Worm (Caenorhabditis elegans) whole organism, L1 larva: Measurements from ENCODE around the gene emb-1.

ENCODE experiments used
- alr-1 ChIP-seq: fragments of 200-800 bp; sonication (Bioruptor generic); optimal IDR thresholded peaks from 2 replicates; lab custom pipeline; 2018; ENCODE audit warnings: borderline replicate concordance, mild to moderate bottlenecking, missing genetic modification characterization, missing compliant biosample characterization
- aly-2 ChIP-seq: fragments of 150-350 bp; optimal IDR thresholded peaks from 2 replicates; lab custom pipeline; 2014; ENCODE audit warnings: missing biosample characterization, missing genetic modification characterization
- ceh-63 ChIP-seq: fragments of 200-800 bp; sonication (Bioruptor generic); optimal IDR thresholded peaks from 2 replicates; lab custom pipeline; 2018; ENCODE audit warnings: mild to moderate bottlenecking, missing genetic modification characterization, missing compliant biosample characterization
- dsc-1 ChIP-seq: sonication (generic microtip); optimal IDR thresholded peaks from 2 replicates; lab custom pipeline; 2016; ENCODE audit warnings: mild to moderate bottlenecking, missing genetic modification characterization, missing compliant biosample characterization
- efl-1 ChIP-seq, 4 experiments: fragments of 150-350 bp; optimal IDR thresholded peaks in 3 of 4; peaks in 1 of 4; 1 replicate in 1 of 4; 2 replicates in 3 of 4; lab custom pipeline; 2014; ENCODE audit warnings: missing biosample characterization in 2 of 4, missing genetic modification characterization in 2 of 4, missing genetic modification reagents in 2 of 4
- egl-13 ChIP-seq: sonication (generic microtip); optimal IDR thresholded peaks from 2 replicates; lab custom pipeline; 2016; ENCODE audit warnings: missing genotype, missing genetic modification reagents, missing genetic modification characterization, missing compliant biosample characterization
- egl-27 ChIP-seq, 2 experiments: fragments of 150-350 bp in 1 of 2; sonication (generic microtip); optimal IDR thresholded peaks; 3 replicates each; lab custom pipeline; 2017 to 2018; ENCODE audit warnings: missing biosample characterization in 2 of 2, missing genetic modification characterization in 2 of 2, missing genetic modification reagents in 2 of 2
- elt-2 ChIP-seq: sonication (generic microtip); optimal IDR thresholded peaks from 2 replicates; lab custom pipeline; 2016; ENCODE audit warnings: missing genetic modification characterization, mild to moderate bottlenecking, inconsistent platforms, missing compliant biosample characterization, missing genetic modification reagents
- elt-3 ChIP-seq, 6 experiments: fragments of 150-350 bp in 1 of 6; sonication (generic microtip); optimal IDR thresholded peaks; 2 replicates each; lab custom pipeline; 2017 to 2018; ENCODE audit warnings: missing biosample characterization in 6 of 6, missing genetic modification characterization in 6 of 6, inconsistent platforms in 1 of 6
- fkh-4 ChIP-seq: sonication (generic microtip); optimal IDR thresholded peaks from 2 replicates; lab custom pipeline; 2016; ENCODE audit warnings: missing compliant biosample characterization, missing genetic modification characterization, borderline replicate concordance
- hlh-17 ChIP-seq: fragments of 200-800 bp; sonication (Bioruptor generic); optimal IDR thresholded peaks from 2 replicates; lab custom pipeline; 2018; ENCODE audit warnings: missing genetic modification characterization, mild to moderate bottlenecking, missing compliant biosample characterization, moderate library complexity, borderline replicate concordance
- irx-1 ChIP-seq: sonication (generic microtip); optimal IDR thresholded peaks from 2 replicates; lab custom pipeline; 2016; ENCODE audit warnings: missing genetic modification characterization, missing compliant biosample characterization
- lin-14 ChIP-seq: fragments of 200-800 bp; sonication (Bioruptor generic); optimal IDR thresholded peaks from 2 replicates; lab custom pipeline; 2018; ENCODE audit warnings: mild to moderate bottlenecking, missing genetic modification characterization, moderate library complexity, missing compliant biosample characterization
- lin-39 ChIP-seq: fragments of 150-350 bp; optimal IDR thresholded peaks from 2 replicates; lab custom pipeline; 2014; ENCODE audit warnings: missing biosample characterization, missing genetic modification reagents, missing genetic modification characterization
- lsy-2 ChIP-seq, 2 experiments: fragments of 150-350 bp; optimal IDR thresholded peaks; 2 replicates each; lab custom pipeline; 2014; ENCODE audit warnings: missing biosample characterization in 2 of 2, missing genetic modification characterization in 2 of 2
- mab-9 ChIP-seq: fragments of 200-800 bp; sonication (Bioruptor generic); IDR thresholded peaks from 2 replicates; pipeline ENCODE4 v1.3.6; 2022; ENCODE audit warnings: missing genetic modification reagents, missing genetic modification characterization, missing compliant biosample characterization
- mdl-1 ChIP-seq, 2 experiments: fragments of 150-350 bp; optimal IDR thresholded peaks; 2 replicates each; lab custom pipeline; 2014 to 2017; ENCODE audit warnings: missing biosample characterization in 2 of 2, missing genetic modification characterization in 2 of 2, inconsistent platforms in 1 of 2
- nhr-12 ChIP-seq: sonication (generic microtip); optimal IDR thresholded peaks from 2 replicates; lab custom pipeline; 2017; ENCODE audit warnings: missing biosample characterization, missing genetic modification characterization
- nhr-237 ChIP-seq: fragments of 150-350 bp; optimal IDR thresholded peaks from 2 replicates; lab custom pipeline; 2014; ENCODE audit warnings: missing biosample characterization, missing genetic modification characterization
- nhr-71 ChIP-seq: sonication (generic microtip); optimal IDR thresholded peaks from 2 replicates; lab custom pipeline; 2016; ENCODE audit warnings: mild to moderate bottlenecking, missing genetic modification characterization, moderate library complexity, missing compliant biosample characterization
- nhr-77 ChIP-seq: fragments of 150-350 bp; optimal IDR thresholded peaks from 2 replicates; lab custom pipeline; 2014; ENCODE audit warnings: missing biosample characterization, missing genetic modification characterization
- nhr-85 ChIP-seq: sonication (generic microtip); peaks from one replicate; lab custom pipeline; 2016; ENCODE audit warnings: missing genetic modification characterization, inconsistent platforms, missing compliant biosample characterization
- nhr-90 ChIP-seq: sonication (generic microtip); optimal IDR thresholded peaks from 2 replicates; lab custom pipeline; 2016; ENCODE audit warnings: mild to moderate bottlenecking, missing genetic modification characterization, missing compliant biosample characterization; ENCODE audit not compliant: poor library complexity
- rnt-1 ChIP-seq: sonication (generic microtip); optimal IDR thresholded peaks from 2 replicates; lab custom pipeline; 2016; ENCODE audit warnings: mild to moderate bottlenecking, missing genetic modification characterization, moderate library complexity, missing compliant biosample characterization
- skn-1 ChIP-seq: fragments of 150-350 bp; optimal IDR thresholded peaks from 2 replicates; lab custom pipeline; 2014; ENCODE audit warnings: missing biosample characterization, missing genetic modification characterization
- snu-23 ChIP-seq: sonication (generic microtip); optimal IDR thresholded peaks from 2 replicates; lab custom pipeline; 2016; ENCODE audit warnings: missing genetic modification characterization, missing compliant biosample characterization
- tbx-2 ChIP-seq: sonication (generic microtip); optimal IDR thresholded peaks from 2 replicates; lab custom pipeline; 2016; ENCODE audit warnings: missing genetic modification characterization, missing compliant biosample characterization
- unc-130 ChIP-seq: fragments of 150-350 bp; optimal IDR thresholded peaks from 2 replicates; lab custom pipeline; 2017; ENCODE audit warnings: missing biosample characterization, missing genetic modification characterization, inconsistent platforms
- xbp-1 ChIP-seq: sonication (generic microtip); optimal IDR thresholded peaks from 2 replicates; lab custom pipeline; 2016; ENCODE audit warnings: missing genetic modification characterization, missing compliant biosample characterization

emb-1 gene

ce11 chrIII:5137099-5137498, 36.1 kb upstream of the emb-1 start:
- TF ChIP-seq tbx-2 (tag; lab: Kevin White, UChicago) (peak; percentile 19), efl-1 (optimal IDR thresholded peaks at IDR 0.05; lab: Kevin White, UChicago) (no peak), efl-1 (GFP tag; optimal IDR thresholded peaks at IDR 0.05 in 1 of 2; lab: Kevin White, UChicago) (peak in 1 of 2 experiments; percentile 59), nhr-85 (peak; percentile 35), egl-27 (tag; optimal IDR thresholded peaks at IDR 0.05; lab: Kevin White, UChicago) (no peak), elt-2 (peak; percentile 13), nhr-90 (tag; lab: Kevin White, UChicago) (no peak), alr-1 (no peak), irx-1 (tag; lab: Kevin White, UChicago) (no peak), ceh-63 (GFP tag; lab: Kevin White, UChicago) (no peak)

- peak; percentile 44 for TF ChIP-seq unc-130 (tag; lab: Kevin White, UChicago)
- TF ChIP-seq nhr-90 (tag; lab: Kevin White, UChicago), result no peak
- TF ChIP-seq, all 84 proteins: peak for 1
These were observed 35.6 kb upstream of the emb-1 start for ce11 chrIII:5137685-5138084.

- TF ChIP-seq skn-1 (tag; lab: Kevin White, UChicago) (no peak), dsc-1 (tag; lab: Kevin White, UChicago) (no peak), efl-1 (optimal IDR thresholded peaks at IDR 0.05; lab: Kevin White, UChicago) (no peak), efl-1 (GFP tag; optimal IDR thresholded peaks at IDR 0.05 in 1 of 2; lab: Kevin White, UChicago) (peak in 1 of 2 experiments; percentile 8)
These were observed 34.2 kb upstream of the emb-1 start for ce11 chrIII:5138940-5139533.

DNA sequence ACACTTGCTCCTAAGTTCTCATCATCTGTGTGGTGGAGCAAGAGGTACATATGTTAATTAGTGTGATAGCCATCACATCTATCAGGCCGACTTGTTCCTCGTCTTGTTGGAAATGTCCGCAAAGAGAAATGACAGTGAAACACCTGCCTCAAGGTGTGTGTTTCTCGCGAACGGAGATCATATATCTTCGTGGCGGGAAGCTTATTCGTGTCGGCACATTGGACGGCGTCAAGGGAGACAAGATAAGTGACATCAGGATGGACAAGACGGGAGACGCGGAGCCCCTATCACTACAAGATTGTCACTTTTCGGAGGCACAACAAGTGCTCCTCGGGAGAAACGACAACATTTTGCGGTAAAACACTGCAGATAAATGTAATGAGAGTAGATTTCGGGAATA, 33.5 kb upstream of the emb-1 start:
- TF ChIP-seq tbx-2 (tag; lab: Kevin White, UChicago), result peak; percentile 15
- no peak for TF ChIP-seq aly-2 (tag; lab: Kevin White, UChicago)

ce11 chrIII:5140559-5140958, 32.7 kb upstream of the emb-1 start:
- no peak for TF ChIP-seq nhr-237 (tag; lab: Kevin White, UChicago)
- TF ChIP-seq elt-3 (tag; optimal IDR thresholded peaks at IDR 0.05; lab: Kevin White, UChicago), result no peak
- TF ChIP-seq lin-14 (GFP tag; lab: Kevin White, UChicago), result peak; percentile 65
- TF ChIP-seq lsy-2 (tag; optimal IDR thresholded peaks at IDR 0.05; lab: Kevin White, UChicago), result peak; percentile 40 to 73
- no peak for TF ChIP-seq nhr-12 (tag; lab: Kevin White, UChicago)
- TF ChIP-seq lin-39 (tag; lab: Kevin White, UChicago), result no peak
- TF ChIP-seq egl-13 (tag; lab: Kevin White, UChicago), result no peak
- peak; percentile 27 for TF ChIP-seq nhr-71 (tag; lab: Kevin White, UChicago)
- TF ChIP-seq nhr-77 (tag; lab: Kevin White, UChicago), result no peak
- peak; percentile 5 for TF ChIP-seq snu-23 (GFP tag; lab: Kevin White, UChicago)
- TF ChIP-seq efl-1 (optimal IDR thresholded peaks at IDR 0.05; lab: Kevin White, UChicago), result no peak
- TF ChIP-seq efl-1 (GFP tag; optimal IDR thresholded peaks at IDR 0.05 in 1 of 2; lab: Kevin White, UChicago), result peak in 1 of 2 experiments; percentile 74
- TF ChIP-seq skn-1 (tag; lab: Kevin White, UChicago), result no peak
- no peak for TF ChIP-seq aly-2 (tag; lab: Kevin White, UChicago)
- peak in 1 of 2 experiments; percentile 1 for TF ChIP-seq mdl-1 (tag; optimal IDR thresholded peaks at IDR 0.05; lab: Kevin White, UChicago)
- no peak for TF ChIP-seq hlh-17 (GFP tag; lab: Kevin White, UChicago)
- peak; percentile 96 for TF ChIP-seq tbx-2 (tag; lab: Kevin White, UChicago)
- TF ChIP-seq unc-130 (tag; lab: Kevin White, UChicago), result no peak
- TF ChIP-seq fkh-4 (tag; lab: Kevin White, UChicago), result no peak
- peak; percentile 29 for TF ChIP-seq elt-2
- no peak for TF ChIP-seq xbp-1 (tag; lab: Kevin White, UChicago)
- TF ChIP-seq mab-9 (GFP tag; lab: Robert Waterston, UW), result no peak
- TF ChIP-seq rnt-1, result peak; percentile 41
